Worm (Caenorhabditis elegans) whole organism, early embryonic: ENCODE data around the gene B0563.9.

Experiments
- B0310.2 ChIP-seq: sonication (generic microtip); optimal IDR thresholded peaks from 2 replicates; lab custom pipeline; 2016; ENCODE audit warnings: mild to moderate bottlenecking, missing genetic modification characterization, missing compliant biosample characterization
- aly-1 ChIP-seq: sonication (generic microtip); optimal IDR thresholded peaks from 2 replicates; lab custom pipeline; 2016; ENCODE audit warnings: missing genetic modification characterization, missing compliant biosample characterization
- ama-1 ChIP-seq: fragments of 150-350 bp; optimal IDR thresholded peaks from 2 replicates; lab custom pipeline; 2014
- hmg-4 ChIP-seq: fragments of 200-800 bp; sonication (Bioruptor generic); optimal IDR thresholded peaks from 2 replicates; lab custom pipeline; 2018; ENCODE audit warnings: mild to moderate bottlenecking, missing genetic modification characterization, missing compliant biosample characterization
- hnd-1 ChIP-seq: sonication (generic microtip); optimal IDR thresholded peaks from 2 replicates; lab custom pipeline; 2016; ENCODE audit warnings: missing genetic modification characterization, missing compliant biosample characterization
- scrt-1 ChIP-seq: fragments of 200-800 bp; sonication (Bioruptor generic); IDR thresholded peaks from 2 replicates; pipeline ENCODE4 v1.3.6; 2022; ENCODE audit warnings: missing genetic modification characterization, missing compliant biosample characterization
- sea-1 ChIP-seq: fragments of 200-800 bp; sonication (Bioruptor generic); conservative IDR thresholded peaks from 2 replicates; pipeline ENCODE4 v1.3.6; 2022; ENCODE audit warnings: missing genetic modification characterization, missing compliant biosample characterization
- tbx-37 ChIP-seq: fragments of 200-800 bp; sonication (Bioruptor generic); conservative IDR thresholded peaks from 2 replicates; pipeline ENCODE4 v1.3.6; 2022; ENCODE audit warnings: missing genetic modification reagents, missing genetic modification characterization, missing compliant biosample characterization

ce11 chrX:9194081-9194480, 25.7 kb downstream of the B0563.9 start:
- TF ChIP-seq ama-1 (lab: Kevin White, UChicago), result no peak
- TF ChIP-seq hmg-4 (GFP tag; lab: Kevin White, UChicago), result no peak
- no peak for TF ChIP-seq sea-1 (GFP tag; lab: Robert Waterston, UW)
- no peak for TF ChIP-seq tbx-37 (GFP tag; lab: Robert Waterston, UW)
- no peak for TF ChIP-seq aly-1 (tag; lab: Kevin White, UChicago)
- no peak for TF ChIP-seq hnd-1 (tag; lab: Kevin White, UChicago)
- no peak for TF ChIP-seq scrt-1 (GFP tag; lab: Robert Waterston, UW)
- TF ChIP-seq B0310.2, result no peak
